Worm (Caenorhabditis elegans): ENCODE results near the gene mtrf-1L.

DNA sequence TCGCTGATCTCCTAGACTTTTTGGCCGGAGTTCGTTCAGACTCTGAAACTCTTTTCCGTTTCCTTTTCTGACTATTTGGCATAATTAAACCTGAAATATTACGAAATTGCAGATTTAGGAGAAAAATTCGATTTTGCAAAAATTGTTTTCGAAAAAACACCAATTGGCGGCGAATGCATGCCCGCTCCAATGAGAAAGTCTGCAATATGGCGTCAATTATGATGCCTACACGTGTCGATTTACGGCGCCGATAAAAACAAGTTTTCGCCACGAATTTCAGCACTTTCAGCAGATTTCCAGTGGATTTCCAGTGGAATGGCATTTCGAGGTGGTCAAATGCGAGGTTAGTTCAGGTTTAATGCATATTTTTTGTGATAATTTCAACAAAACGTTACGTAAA lies 22.4 kb downstream of the mtrf-1L start, which contains the start of the genes Y59E9AL.36 and nbet-1:
- TF ChIP-seq dao-5 (tag; optimal IDR thresholded peaks at IDR 0.05), result no peak
- TF ChIP-seq W03F9.2 (tag; optimal IDR thresholded peaks at IDR 0.05), result peak; percentile 64

All from whole organism, L4/young adult.